Fruit fly (Drosophila melanogaster): ENCODE data around the gene CG6153.

CG6153 gene

dm6 chr2L:12656865-12657264 lies 35.9 kb upstream of the CG6153 start, which contains the start of gene pdm2:
Gene pdm2 (plus strand): TSS chr2L:12657165.
- TF ChIP-seq usp (GFP tag; optimal IDR thresholded peaks at IDR 0.05) (no peak), Dfd (GFP tag; optimal IDR thresholded peaks at IDR 0.05) (no peak), sage (GFP tag; optimal IDR thresholded peaks at IDR 0.05) (no peak), brk (GFP tag; optimal IDR thresholded peaks at IDR 0.05) (no peak), lola (GFP tag; optimal IDR thresholded peaks at IDR 0.05) (no peak), Vsx2 (GFP tag; optimal IDR thresholded peaks at IDR 0.05; ENCODE audit: partially characterized antibody) (no peak), tai (GFP tag; optimal IDR thresholded peaks at IDR 0.05) (no peak), fru (GFP tag; optimal IDR thresholded peaks at IDR 0.05) (no peak), dmrt93B (GFP tag; optimal IDR thresholded peaks at IDR 0.05) (no peak), h (GFP tag; optimal IDR thresholded peaks at IDR 0.05) (no peak), woc (GFP tag; optimal IDR thresholded peaks at IDR 0.05) (no peak), sv (GFP tag; optimal IDR thresholded peaks at IDR 0.05) (no peak), br (GFP tag; optimal IDR thresholded peaks at IDR 0.05) (no peak), Rel (GFP tag; optimal IDR thresholded peaks at IDR 0.05) (no peak), Rel (tag; optimal IDR thresholded peaks at IDR 0.05) (no peak), Hnf4 (GFP tag; optimal IDR thresholded peaks at IDR 0.05) (no peak), Hr83 (GFP tag; optimal IDR thresholded peaks at IDR 0.05; ENCODE audit: poor library complexity, severe bottlenecking) (no peak)

dm6 chr2L:12657337-12657736 lies 35.5 kb upstream of the CG6153 start:
- no peak for TF ChIP-seq Sp1 (GFP tag; optimal IDR thresholded peaks at IDR 0.05)
- TF ChIP-seq psq (GFP tag; optimal IDR thresholded peaks at IDR 0.05) = no peak
- TF ChIP-seq Vsx2 (GFP tag; optimal IDR thresholded peaks at IDR 0.05; ENCODE audit: partially characterized antibody) = no peak
- TF ChIP-seq ey (GFP tag; optimal IDR thresholded peaks at IDR 0.05) = no peak
- no peak for TF ChIP-seq dsf (GFP tag; optimal IDR thresholded peaks at IDR 0.05; ENCODE audit: borderline replicate concordance)
- TF ChIP-seq Rel (GFP tag; optimal IDR thresholded peaks at IDR 0.05) = no peak
- no peak for TF ChIP-seq Rel (tag; optimal IDR thresholded peaks at IDR 0.05)
- TF ChIP-seq woc (GFP tag; optimal IDR thresholded peaks at IDR 0.05) = no peak
- no peak for TF ChIP-seq CG32264 (GFP tag; optimal IDR thresholded peaks at IDR 0.05)

dm6 chr2L:12666002-12666576 lies 26.7 kb upstream of the CG6153 start:
- TF ChIP-seq Vsx2 (GFP tag; optimal IDR thresholded peaks at IDR 0.05; ENCODE audit: partially characterized antibody) (no peak), Mio (GFP tag; optimal IDR thresholded peaks at IDR 0.05) (no peak), dmrt93B (GFP tag; optimal IDR thresholded peaks at IDR 0.05) (no peak), dsf (GFP tag; optimal IDR thresholded peaks at IDR 0.05; ENCODE audit: borderline replicate concordance) (no peak), rgr (GFP tag; optimal IDR thresholded peaks at IDR 0.05) (no peak)

dm6 chr2L:12669614-12670013 lies 23.2 kb upstream of the CG6153 start, which contains the start of gene Nepl7:
Gene Nepl7 (minus strand): TSS chr2L:12669714.
- TF ChIP-seq br (GFP tag; optimal IDR thresholded peaks at IDR 0.05) (no peak), CrebA (GFP tag; optimal IDR thresholded peaks at IDR 0.05; ENCODE audit: borderline replicate concordance) (no peak), Hr78 (GFP tag; optimal IDR thresholded peaks at IDR 0.05) (no peak), GATAd (GFP tag; optimal IDR thresholded peaks at IDR 0.05) (no peak), sv (GFP tag; optimal IDR thresholded peaks at IDR 0.05) (no peak), Rel (GFP tag; optimal IDR thresholded peaks at IDR 0.05) (no peak), Rel (tag; optimal IDR thresholded peaks at IDR 0.05) (no peak), Mio (GFP tag; optimal IDR thresholded peaks at IDR 0.05) (no peak), brk (GFP tag; optimal IDR thresholded peaks at IDR 0.05) (no peak), Sp1 (GFP tag; optimal IDR thresholded peaks at IDR 0.05) (no peak), jim (GFP tag; optimal IDR thresholded peaks at IDR 0.05) (no peak), Hnf4 (GFP tag; optimal IDR thresholded peaks at IDR 0.05) (no peak)

dm6 chr2L:12672296-12672695 lies 20.5 kb upstream of the CG6153 start:
- no peak for TF ChIP-seq usp (GFP tag; optimal IDR thresholded peaks at IDR 0.05)

dm6 chr2L:12674365-12674764 lies 18.4 kb upstream of the CG6153 start:
- TF ChIP-seq CrebA (GFP tag; optimal IDR thresholded peaks at IDR 0.05; ENCODE audit: borderline replicate concordance) (no peak), pan (optimal IDR thresholded peaks at IDR 0.05) (no peak), br (GFP tag; optimal IDR thresholded peaks at IDR 0.05) (no peak)
